Worm (Caenorhabditis elegans) whole organism, L4 larva: Measurements from ENCODE around the gene amdh-1.
A peak's percentile ranks its signal among the peaks of the same experiment; 100 is the strongest.

Source experiments
- F44E2.7 ChIP-seq: fragments of 200-800 bp; sonication (Bioruptor generic); IDR thresholded peaks from 2 replicates; pipeline ENCODE4 v2.1.2; 2022; ENCODE audit warnings: missing genetic modification characterization, missing compliant biosample characterization
- F49E8.2 ChIP-seq: sonication (generic microtip); optimal IDR thresholded peaks from 2 replicates; lab custom pipeline; 2016; ENCODE audit warnings: missing compliant biosample characterization, mild to moderate bottlenecking, missing genetic modification characterization, borderline replicate concordance
- T26A8.4 ChIP-seq: fragments of 200-800 bp; sonication (Bioruptor generic); IDR thresholded peaks from 2 replicates; pipeline ENCODE4 v1.3.6; 2022; ENCODE audit warnings: missing genetic modification characterization, missing compliant biosample characterization
- Y48G9A.11 ChIP-seq: fragments of 200-800 bp; sonication (Bioruptor generic); IDR thresholded peaks from 2 replicates; pipeline ENCODE4 v1.3.6; 2022; ENCODE audit warnings: missing genetic modification reagents, missing genetic modification characterization, missing compliant biosample characterization
- Y5F2A.4 ChIP-seq: fragments of 200-800 bp; sonication (Bioruptor generic); optimal IDR thresholded peaks from 2 replicates; lab custom pipeline; 2018; ENCODE audit warnings: mild to moderate bottlenecking, missing genetic modification characterization, missing compliant biosample characterization
- Y75B8A.6 ChIP-seq: fragments of 200-800 bp; sonication (Bioruptor generic); IDR thresholded peaks from 2 replicates; pipeline ENCODE4 v1.3.6; 2022; ENCODE audit warnings: missing genetic modification reagents, missing genetic modification characterization, missing compliant biosample characterization
- ZK546.5 ChIP-seq, 2 experiments: sonication (generic microtip); optimal IDR thresholded peaks; 2 replicates each; lab custom pipeline; 2017; ENCODE audit warnings: missing biosample characterization in 2 of 2, missing genetic modification characterization in 2 of 2
- aha-1 ChIP-seq: fragments of 150-350 bp; peaks from one replicate; lab custom pipeline; 2014; ENCODE audit warnings: missing biosample characterization, missing genetic modification characterization
- ama-1 ChIP-seq: fragments of 150-350 bp; optimal IDR thresholded peaks from 2 replicates; lab custom pipeline; 2014; ENCODE audit warnings: inconsistent platforms, mixed read lengths
- arid-1 ChIP-seq: fragments of 200-800 bp; sonication (Bioruptor generic); conservative IDR thresholded peaks from 2 replicates; pipeline ENCODE4 v1.3.6; 2022; ENCODE audit warnings: missing genetic modification reagents, missing genetic modification characterization, missing compliant biosample characterization
- ceh-28 ChIP-seq: fragments of 150-350 bp; optimal IDR thresholded peaks from 2 replicates; lab custom pipeline; 2014; ENCODE audit warnings: missing biosample characterization, missing genetic modification reagents, missing genetic modification characterization
- ceh-44 ChIP-seq: fragments of 200-800 bp; sonication (Bioruptor generic); IDR thresholded peaks from 2 replicates; pipeline ENCODE4 v1.3.6; 2022; ENCODE audit warnings: missing genetic modification reagents, missing genetic modification characterization, missing compliant biosample characterization
- daf-16 ChIP-seq, 3 experiments: sonication (generic microtip); optimal IDR thresholded peaks; 2 replicates each; lab custom pipeline; 2016 to 2017; ENCODE audit warnings: missing genetic modification characterization in 3 of 3, missing genetic modification reagents in 3 of 3, mild to moderate bottlenecking in 2 of 3, missing compliant biosample characterization in 2 of 3, missing biosample characterization in 1 of 3, moderate library complexity in 1 of 3
- daf-8 ChIP-seq: fragments of 200-800 bp; sonication (Bioruptor generic); IDR thresholded peaks from 2 replicates; pipeline ENCODE4 v1.3.6; 2022; ENCODE audit warnings: missing genetic modification characterization, missing compliant biosample characterization
- dmd-6 ChIP-seq: fragments of 200-800 bp; sonication (Bioruptor generic); IDR thresholded peaks from 2 replicates; pipeline ENCODE4 v1.3.6; 2022; ENCODE audit warnings: missing genetic modification reagents, missing genetic modification characterization, missing compliant biosample characterization
- dpl-1 ChIP-seq: fragments of 150-350 bp; optimal IDR thresholded peaks from 2 replicates; lab custom pipeline; 2014; ENCODE audit warnings: missing biosample characterization, missing genetic modification reagents, missing genetic modification characterization
- dve-1 ChIP-seq: sonication (generic microtip); optimal IDR thresholded peaks from 2 replicates; lab custom pipeline; 2017; ENCODE audit warnings: antibody characterized with exemption, mild to moderate bottlenecking, missing genetic modification characterization, missing compliant biosample characterization; ENCODE audit not compliant: insufficient read depth
- egl-43 ChIP-seq: fragments of 200-800 bp; sonication (Bioruptor generic); IDR thresholded peaks from 2 replicates; pipeline ENCODE4 v1.3.6; 2022; ENCODE audit warnings: missing genetic modification reagents, missing genetic modification characterization, missing compliant biosample characterization
- fkh-10 ChIP-seq: fragments of 150-350 bp; optimal IDR thresholded peaks from 2 replicates; lab custom pipeline; 2014; ENCODE audit warnings: missing biosample characterization, missing genetic modification reagents, missing genetic modification characterization
- hif-1 ChIP-seq, 2 experiments: sonication (generic microtip); optimal IDR thresholded peaks; 2 replicates each; lab custom pipeline; 2016 to 2017; ENCODE audit warnings: missing compliant biosample characterization in 2 of 2, missing genetic modification characterization in 2 of 2, missing genetic modification reagents in 2 of 2, missing genotype in 2 of 2, mild to moderate bottlenecking in 1 of 2
- hlh-11 ChIP-seq: fragments of 200-800 bp; sonication (Bioruptor generic); optimal IDR thresholded peaks from 2 replicates; lab custom pipeline; 2018; ENCODE audit warnings: mild to moderate bottlenecking, missing genetic modification characterization, missing compliant biosample characterization
- hmg-1.1 ChIP-seq: fragments of 200-800 bp; sonication (Bioruptor generic); IDR thresholded peaks from 2 replicates; pipeline ENCODE4 v1.3.6; 2022; ENCODE audit warnings: missing genetic modification reagents, missing genetic modification characterization, missing compliant biosample characterization
- lin-13 ChIP-seq: fragments of 150-350 bp; optimal IDR thresholded peaks from 2 replicates; lab custom pipeline; 2014; ENCODE audit warnings: missing biosample characterization, missing genetic modification reagents, missing genetic modification characterization
- lin-38 ChIP-seq: fragments of 200-800 bp; sonication (Bioruptor generic); IDR thresholded peaks from 2 replicates; pipeline ENCODE4 v1.3.6; 2022; ENCODE audit warnings: missing genetic modification reagents, missing genetic modification characterization, missing compliant biosample characterization
- lin-39 ChIP-seq: fragments of 150-350 bp; optimal IDR thresholded peaks from 2 replicates; lab custom pipeline; 2014; ENCODE audit warnings: missing biosample characterization, missing genetic modification reagents, missing genetic modification characterization
- lir-3 ChIP-seq: sonication (generic microtip); optimal IDR thresholded peaks from 2 replicates; lab custom pipeline; 2016; ENCODE audit warnings: mild to moderate bottlenecking, missing genetic modification characterization, missing compliant biosample characterization
- lsy-2 ChIP-seq, 2 experiments: fragments of 150-350 bp in 1 of 2; sonication (generic microtip) in 1 of 2; optimal IDR thresholded peaks; 2 replicates each; lab custom pipeline; 2014 to 2017; ENCODE audit warnings: missing biosample characterization in 2 of 2, missing genetic modification characterization in 2 of 2
- mdl-1 ChIP-seq, 2 experiments: fragments of 150-350 bp in 1 of 2; sonication (generic microtip) in 1 of 2; optimal IDR thresholded peaks; 2 replicates each; lab custom pipeline; 2014 to 2017; ENCODE audit warnings: missing biosample characterization in 2 of 2, missing genetic modification characterization in 2 of 2
- mep-1 ChIP-seq: fragments of 150-350 bp; sonication (generic microtip); optimal IDR thresholded peaks from 3 replicates; lab custom pipeline; 2014; ENCODE audit warnings: missing biosample characterization, missing genetic modification characterization
- mes-2 ChIP-seq: sonication (generic microtip); optimal IDR thresholded peaks from 2 replicates; lab custom pipeline; 2016; ENCODE audit warnings: missing genotype, mild to moderate bottlenecking, missing genetic modification characterization, missing compliant biosample characterization; ENCODE audit not compliant: poor library complexity, severe bottlenecking
- nhr-11 ChIP-seq: fragments of 150-350 bp; optimal IDR thresholded peaks from 2 replicates; lab custom pipeline; 2014; ENCODE audit warnings: missing biosample characterization, missing genetic modification characterization
- nhr-25 ChIP-seq: sonication (generic microtip); optimal IDR thresholded peaks from 2 replicates; lab custom pipeline; 2017; ENCODE audit warnings: missing genetic modification characterization, mild to moderate bottlenecking, missing compliant biosample characterization, antibody characterized with exemption, moderate library complexity, borderline replicate concordance; ENCODE audit not compliant: insufficient read depth
- nhr-28 ChIP-seq: fragments of 150-350 bp; optimal IDR thresholded peaks from 2 replicates; lab custom pipeline; 2014; ENCODE audit warnings: missing biosample characterization, missing genetic modification characterization
- nhr-6 ChIP-seq: fragments of 150-350 bp; optimal IDR thresholded peaks from 2 replicates; lab custom pipeline; 2014; ENCODE audit warnings: missing biosample characterization, missing genetic modification characterization
- rbr-2 ChIP-seq: sonication (generic microtip); optimal IDR thresholded peaks from 2 replicates; lab custom pipeline; 2016; ENCODE audit warnings: missing genotype, missing genetic modification characterization, missing compliant biosample characterization
- saeg-2 ChIP-seq: fragments of 200-800 bp; sonication (Bioruptor generic); IDR thresholded peaks from 2 replicates; pipeline ENCODE4 v1.3.6; 2022; ENCODE audit warnings: missing genetic modification reagents, missing genetic modification characterization, missing compliant biosample characterization
- spr-3 ChIP-seq: fragments of 200-800 bp; sonication (Bioruptor generic); optimal IDR thresholded peaks from 2 replicates; lab custom pipeline; 2018; ENCODE audit warnings: mild to moderate bottlenecking, missing genetic modification characterization, missing compliant biosample characterization
- tag-97 ChIP-seq: fragments of 200-800 bp; sonication (Bioruptor generic); IDR thresholded peaks from 2 replicates; pipeline ENCODE4 v1.3.6; 2022; ENCODE audit warnings: missing genetic modification characterization, missing compliant biosample characterization
- tra-1 ChIP-seq: fragments of 200-800 bp; sonication (Bioruptor generic); IDR thresholded peaks from 2 replicates; pipeline ENCODE4 v1.3.6; 2022; ENCODE audit warnings: missing genetic modification reagents, missing genetic modification characterization, missing compliant biosample characterization
- unc-130 ChIP-seq: sonication (generic microtip); optimal IDR thresholded peaks from 2 replicates; lab custom pipeline; 2016; ENCODE audit warnings: missing genetic modification reagents, missing genetic modification characterization, missing compliant biosample characterization
- unc-39 ChIP-seq: sonication (generic microtip); optimal IDR thresholded peaks from 2 replicates; lab custom pipeline; 2017; ENCODE audit warnings: missing biosample characterization, missing genetic modification characterization
- unc-62 ChIP-seq, 3 experiments: fragments of 150-350 bp in 1 of 3; sonication (generic microtip); optimal IDR thresholded peaks in 2 of 3; peaks in 1 of 3; 1 replicate in 1 of 3; 2 replicates in 2 of 3; lab custom pipeline; 2014 to 2017; ENCODE audit warnings: missing biosample characterization in 3 of 3, missing genetic modification characterization in 3 of 3, missing genetic modification reagents in 3 of 3, missing genotype in 1 of 3
- ztf-7 ChIP-seq: fragments of 150-350 bp; optimal IDR thresholded peaks from 2 replicates; lab custom pipeline; 2014; ENCODE audit warnings: missing biosample characterization, missing genetic modification characterization

The amdh-1 gene

DNA sequence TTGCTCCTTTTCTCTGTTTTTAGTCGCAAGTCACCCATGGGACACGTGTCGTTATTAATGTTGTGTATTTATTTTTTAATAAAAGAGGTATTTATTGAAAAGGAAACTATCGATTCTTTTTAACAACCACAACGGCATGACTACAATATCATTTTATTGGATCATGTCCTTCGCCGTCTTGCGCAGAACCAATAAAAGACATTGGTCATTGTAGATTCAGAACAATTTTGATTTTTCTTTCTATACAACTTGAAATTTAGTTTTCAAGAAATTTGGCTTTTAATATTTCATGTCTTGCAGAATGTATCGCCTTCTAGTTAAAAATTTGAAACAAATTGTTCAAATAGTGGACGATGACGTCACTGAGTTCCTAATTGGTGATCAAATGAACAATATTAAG lies at the start of gene amdh-1:
TSS of gene amdh-1 (plus strand) at position 301 of the 400 bp plus-strand sequence.
- TF ChIP-seq fkh-10 (GFP tag; lab: Kevin White, UChicago) (no peak), ama-1 (lab: Kevin White, UChicago) (no peak), Y48G9A.11 (GFP tag; lab: Robert Waterston, UW) (no peak), tra-1 (GFP tag; lab: Robert Waterston, UW) (no peak)

DNA sequence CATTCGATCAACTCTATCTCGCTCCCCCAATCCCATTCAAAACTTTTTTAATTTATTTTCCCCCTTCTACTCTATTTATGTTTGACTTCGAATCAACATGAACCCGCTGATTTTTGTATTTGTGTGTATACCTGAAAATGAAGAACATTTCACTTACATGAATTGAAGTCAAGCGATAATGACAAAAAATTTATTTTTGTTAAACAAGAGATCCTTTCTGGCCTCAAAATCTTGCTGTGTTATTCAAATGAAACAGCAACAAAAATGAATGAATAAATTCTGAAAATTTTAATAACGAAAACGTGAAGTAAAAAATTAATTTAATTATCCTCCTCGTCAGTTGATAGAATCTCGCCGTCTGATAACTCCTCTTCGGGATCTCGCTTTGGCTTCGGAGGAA lies 49.2 kb upstream of the amdh-1 start:
- no peak for TF ChIP-seq spr-3 (GFP tag; lab: Kevin White, UChicago)
- TF ChIP-seq lin-38 = peak; percentile 57
- peak in 1 of 2 experiments; percentile 65 for TF ChIP-seq unc-62 (GFP tag; optimal IDR thresholded peaks at IDR 0.05 in 1 of 2; lab: Kevin White, UChicago)
- TF ChIP-seq unc-62 (tag; optimal IDR thresholded peaks at IDR 0.05; lab: Kevin White, UChicago) = no peak
- TF ChIP-seq egl-43 (GFP tag; lab: Robert Waterston, UW) = no peak
- peak; percentile 24 for TF ChIP-seq F49E8.2 (tag; lab: Kevin White, UChicago)
- TF ChIP-seq aha-1 (tag; lab: Kevin White, UChicago) = no peak
- peak in 1 of 2 experiments; percentile 7 for TF ChIP-seq daf-16 (GFP tag; optimal IDR thresholded peaks at IDR 0.05; lab: Kevin White, UChicago)
- TF ChIP-seq daf-16 (tag; optimal IDR thresholded peaks at IDR 0.05; lab: Kevin White, UChicago) = peak; percentile 0
- peak; percentile 52 for TF ChIP-seq ama-1 (lab: Kevin White, UChicago)

DNA sequence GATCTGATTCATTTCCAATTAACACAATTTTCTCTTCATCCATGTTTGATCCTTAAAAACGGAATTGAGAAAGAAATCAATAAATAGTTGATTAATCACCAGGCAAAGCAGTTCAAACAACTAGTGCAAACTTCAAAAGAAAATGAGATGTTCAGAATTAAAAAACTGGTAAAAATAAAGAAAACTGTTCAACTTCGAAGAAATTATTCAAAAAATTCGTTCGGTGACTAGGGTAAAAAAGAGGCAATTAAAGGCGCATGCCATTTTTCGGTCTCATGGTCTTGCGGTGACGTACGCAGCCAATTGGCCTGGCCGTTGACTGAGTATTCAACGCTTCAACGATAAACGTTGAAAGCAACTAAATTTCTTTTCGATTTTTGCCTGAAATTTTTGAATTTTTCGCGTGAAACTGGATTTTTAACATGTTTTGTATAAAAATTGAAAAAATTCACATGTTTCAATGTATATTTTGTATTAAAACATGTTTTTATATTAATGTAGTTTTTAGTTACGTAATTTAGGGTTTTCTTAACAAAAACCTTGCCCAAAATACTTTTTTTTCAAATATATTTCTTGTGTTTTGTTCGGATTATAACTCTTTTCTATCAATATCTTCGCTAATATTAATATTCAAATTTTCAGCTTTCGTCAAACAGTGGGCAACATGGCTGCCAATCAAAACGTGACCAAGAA lies 45.3 kb upstream of the amdh-1 start, which contains the start of the genes sna-3 and rps-3:
TSS of gene sna-3 (minus strand) at position 51 of the 693 bp plus-strand sequence.
TSS of gene rps-3 (plus strand) at position 643 of the 693 bp plus-strand sequence.
- TF ChIP-seq nhr-11 (tag; lab: Kevin White, UChicago) (peak; percentile 61), ceh-44 (GFP tag; lab: Robert Waterston, UW) (peak; percentile 24; the same call in 1 of the 2 replicates), mes-2 (peak; percentile 90), F44E2.7 (no peak), lin-38 (peak; percentile 69), lin-13 (GFP tag; lab: Kevin White, UChicago) (peak; percentile 72), arid-1 (GFP tag; lab: Robert Waterston, UW) (peak; percentile 73), daf-16 (GFP tag; optimal IDR thresholded peaks at IDR 0.05; lab: Kevin White, UChicago) (no peak), daf-16 (tag; optimal IDR thresholded peaks at IDR 0.05; lab: Kevin White, UChicago) (peak; percentile 46), lin-39 (tag; lab: Kevin White, UChicago) (no peak), tra-1 (GFP tag; lab: Robert Waterston, UW) (no peak), lsy-2 (tag; optimal IDR thresholded peaks at IDR 0.05; lab: Kevin White, UChicago) (peak; percentile 66 to 92), spr-3 (GFP tag; lab: Kevin White, UChicago) (no peak), nhr-6 (tag; lab: Kevin White, UChicago) (peak; percentile 45), ceh-28 (tag; lab: Kevin White, UChicago) (no peak), mep-1 (tag; lab: Kevin White, UChicago) (peak; percentile 89), dve-1 (peak; percentile 91), nhr-25 (tag; lab: Kevin White, UChicago) (peak; percentile 22), ZK546.5 (tag; optimal IDR thresholded peaks at IDR 0.05; lab: Kevin White, UChicago) (no peak), aha-1 (tag; lab: Kevin White, UChicago) (peak; percentile 36), unc-130 (peak; percentile 69), dmd-6 (GFP tag; lab: Robert Waterston, UW) (peak; percentile 43), Y5F2A.4 (GFP tag; lab: Kevin White, UChicago) (no peak), mdl-1 (tag; optimal IDR thresholded peaks at IDR 0.05; lab: Kevin White, UChicago) (peak in 1 of 2 experiments; percentile 68), hlh-11 (peak; percentile 33), dpl-1 (GFP tag; lab: Kevin White, UChicago) (peak; percentile 82), Y75B8A.6 (no peak), nhr-28 (tag; lab: Kevin White, UChicago) (peak; percentile 69), ztf-7 (tag; lab: Kevin White, UChicago) (peak; percentile 39), lir-3 (no peak), hmg-1.1 (peak; percentile 74), daf-8 (GFP tag; lab: Robert Waterston, UW) (no peak), hif-1 (tag; optimal IDR thresholded peaks at IDR 0.05; lab: Kevin White, UChicago) (peak in 1 of 2 experiments; percentile 2), unc-39 (tag; lab: Kevin White, UChicago) (no peak), rbr-2 (tag; lab: Kevin White, UChicago) (peak; percentile 70), T26A8.4 (GFP tag; lab: Robert Waterston, UW) (peak; percentile 63), tag-97 (no peak), saeg-2 (GFP tag; lab: Robert Waterston, UW) (no peak)
